Worm (Caenorhabditis elegans) whole organism, L2 larva: Measurements from ENCODE around the gene R11F4.1.
"Not testable (repeated sequence)": the region's sequence is repeated elsewhere in the genome, so short reads cannot be mapped to it uniquely, and the experiment has no call there.

Experiments
- C34F6.9 ChIP-seq: fragments of 150-350 bp; optimal IDR thresholded peaks from 2 replicates; lab custom pipeline; 2014; ENCODE audit warnings: missing biosample characterization, missing genetic modification characterization
- F13H6.1 ChIP-seq: sonication (generic microtip); optimal IDR thresholded peaks from 2 replicates; lab custom pipeline; 2016; ENCODE audit warnings: missing genetic modification characterization, missing compliant biosample characterization
- R02D3.7 ChIP-seq: fragments of 150-350 bp; optimal IDR thresholded peaks from 2 replicates; lab custom pipeline; 2014; ENCODE audit warnings: missing biosample characterization, missing genetic modification characterization
- Y55F3AM.14 ChIP-seq: fragments of 200-800 bp; sonication (Bioruptor generic); optimal IDR thresholded peaks from 2 replicates; lab custom pipeline; 2018; ENCODE audit warnings: mild to moderate bottlenecking, missing genetic modification characterization, missing compliant biosample characterization
- ZK546.5 ChIP-seq: sonication (generic microtip); optimal IDR thresholded peaks from 2 replicates; lab custom pipeline; 2017; ENCODE audit warnings: missing biosample characterization, missing genetic modification characterization
- alr-1 ChIP-seq: fragments of 150-350 bp; optimal IDR thresholded peaks from 2 replicates; lab custom pipeline; 2014; ENCODE audit warnings: missing biosample characterization, missing genetic modification characterization
- aly-2 ChIP-seq: fragments of 150-350 bp; optimal IDR thresholded peaks from 2 replicates; lab custom pipeline; 2014; ENCODE audit warnings: missing biosample characterization, missing genetic modification characterization
- ama-1 ChIP-seq: fragments of 150-350 bp; optimal IDR thresholded peaks from 2 replicates; lab custom pipeline; 2018; ENCODE audit warnings: inconsistent platforms
- blmp-1 ChIP-seq: sonication (generic microtip); optimal IDR thresholded peaks from 2 replicates; lab custom pipeline; 2017; ENCODE audit warnings: missing genetic modification characterization, mild to moderate bottlenecking, missing compliant biosample characterization, antibody characterized with exemption, moderate library complexity; ENCODE audit not compliant: insufficient read depth
- ceh-82 ChIP-seq: fragments of 150-350 bp; optimal IDR thresholded peaks from 2 replicates; lab custom pipeline; 2014; ENCODE audit warnings: missing biosample characterization, missing genetic modification characterization
- dmd-4 ChIP-seq: sonication (generic microtip); optimal IDR thresholded peaks from 2 replicates; lab custom pipeline; 2017; ENCODE audit warnings: missing biosample characterization, missing genetic modification characterization
- egl-27 ChIP-seq: sonication (generic microtip); optimal IDR thresholded peaks from 3 replicates; lab custom pipeline; 2017; ENCODE audit warnings: missing biosample characterization, missing genetic modification reagents, missing genetic modification characterization
- elt-1 ChIP-seq: fragments of 150-350 bp; optimal IDR thresholded peaks from 2 replicates; lab custom pipeline; 2014; ENCODE audit warnings: missing biosample characterization, missing genetic modification characterization
- elt-3 ChIP-seq: sonication (generic microtip); optimal IDR thresholded peaks from 2 replicates; lab custom pipeline; 2017; ENCODE audit warnings: missing biosample characterization, missing genetic modification characterization
- fos-1 ChIP-seq: fragments of 150-350 bp; optimal IDR thresholded peaks from 2 replicates; lab custom pipeline; 2014; ENCODE audit warnings: missing biosample characterization, missing genetic modification characterization
- lin-11 ChIP-seq: fragments of 150-350 bp; sonication (generic microtip); optimal IDR thresholded peaks from 2 replicates; lab custom pipeline; 2014; ENCODE audit warnings: missing biosample characterization, missing genetic modification characterization, inconsistent platforms, mixed read lengths
- lin-39 ChIP-seq: fragments of 150-350 bp; optimal IDR thresholded peaks from 2 replicates; lab custom pipeline; 2014; ENCODE audit warnings: missing biosample characterization, missing genetic modification reagents, missing genetic modification characterization
- lsy-2 ChIP-seq, 2 experiments: fragments of 150-350 bp in 1 of 2; sonication (generic microtip) in 1 of 2; optimal IDR thresholded peaks; 2 replicates each; lab custom pipeline; 2014 to 2017; ENCODE audit warnings: missing biosample characterization in 2 of 2, missing genetic modification characterization in 2 of 2
- mab-5 ChIP-seq: fragments of 150-350 bp; optimal IDR thresholded peaks from 2 replicates; lab custom pipeline; 2014; ENCODE audit warnings: missing biosample characterization, missing genetic modification characterization
- mdl-1 ChIP-seq, 2 experiments: fragments of 150-350 bp in 1 of 2; sonication (generic microtip) in 1 of 2; optimal IDR thresholded peaks; 2 replicates each; lab custom pipeline; 2017; ENCODE audit warnings: missing biosample characterization in 2 of 2, missing genetic modification characterization in 2 of 2
- nhr-10 ChIP-seq: sonication (generic microtip); optimal IDR thresholded peaks from 2 replicates; lab custom pipeline; 2017; ENCODE audit warnings: missing biosample characterization, missing genetic modification characterization
- nhr-11 ChIP-seq: fragments of 150-350 bp; optimal IDR thresholded peaks from 2 replicates; lab custom pipeline; 2014; ENCODE audit warnings: missing biosample characterization, missing genetic modification characterization
- nhr-21 ChIP-seq: fragments of 150-350 bp; optimal IDR thresholded peaks from 2 replicates; lab custom pipeline; 2014; ENCODE audit warnings: missing biosample characterization, missing genetic modification characterization
- nhr-23 ChIP-seq: fragments of 150-350 bp; optimal IDR thresholded peaks from 2 replicates; lab custom pipeline; 2014; ENCODE audit warnings: missing biosample characterization, missing genetic modification reagents, missing genetic modification characterization
- nhr-237 ChIP-seq: fragments of 150-350 bp; optimal IDR thresholded peaks from 2 replicates; lab custom pipeline; 2014; ENCODE audit warnings: missing biosample characterization, missing genetic modification characterization
- nhr-25 ChIP-seq: fragments of 150-350 bp; sonication (generic microtip); optimal IDR thresholded peaks from 3 replicates; lab custom pipeline; 2014; ENCODE audit warnings: missing biosample characterization, missing genetic modification characterization
- nhr-6 ChIP-seq: fragments of 150-350 bp; optimal IDR thresholded peaks from 2 replicates; lab custom pipeline; 2014; ENCODE audit warnings: missing biosample characterization, missing genetic modification characterization
- nhr-77 ChIP-seq: fragments of 150-350 bp; optimal IDR thresholded peaks from 2 replicates; lab custom pipeline; 2014; ENCODE audit warnings: missing biosample characterization, missing genetic modification characterization
- peb-1 ChIP-seq: fragments of 150-350 bp; optimal IDR thresholded peaks from 2 replicates; lab custom pipeline; 2014; ENCODE audit warnings: missing biosample characterization, missing genetic modification characterization
- sem-4 ChIP-seq: fragments of 150-350 bp; optimal IDR thresholded peaks from 2 replicates; lab custom pipeline; 2014; ENCODE audit warnings: missing biosample characterization, missing genetic modification reagents, missing genetic modification characterization
- skn-1 ChIP-seq: sonication (generic microtip); optimal IDR thresholded peaks from 2 replicates; lab custom pipeline; 2017; ENCODE audit warnings: missing biosample characterization, missing genetic modification characterization
- sma-3 ChIP-seq: sonication (generic microtip); optimal IDR thresholded peaks from 2 replicates; lab custom pipeline; 2016; ENCODE audit warnings: missing genetic modification reagents, missing genetic modification characterization, missing compliant biosample characterization
- sma-9 ChIP-seq, 2 experiments: fragments of 150-350 bp in 1 of 2; sonication (generic microtip) in 1 of 2; optimal IDR thresholded peaks; 2 replicates each; lab custom pipeline; 2014 to 2016; ENCODE audit warnings: missing genetic modification characterization in 2 of 2, mild to moderate bottlenecking in 1 of 2, missing biosample characterization in 1 of 2, missing compliant biosample characterization in 1 of 2, missing genetic modification reagents in 1 of 2, moderate library complexity in 1 of 2
- snpc-4 ChIP-seq: fragments of 150-350 bp; optimal IDR thresholded peaks from 2 replicates; lab custom pipeline; 2014; ENCODE audit warnings: missing biosample characterization, missing genetic modification characterization
- unc-39 ChIP-seq: fragments of 150-350 bp; optimal IDR thresholded peaks from 2 replicates; lab custom pipeline; 2014; ENCODE audit warnings: missing biosample characterization, missing genetic modification characterization
- zag-1 ChIP-seq: fragments of 150-350 bp; optimal IDR thresholded peaks from 2 replicates; lab custom pipeline; 2014; ENCODE audit warnings: missing biosample characterization, missing genetic modification characterization
- ztf-1 ChIP-seq: fragments of 200-800 bp; sonication (Bioruptor generic); conservative IDR thresholded peaks from 2 replicates; pipeline ENCODE4 v1.3.6; 2022; ENCODE audit warnings: missing genetic modification characterization, missing compliant biosample characterization

The R11F4.1 gene

DNA sequence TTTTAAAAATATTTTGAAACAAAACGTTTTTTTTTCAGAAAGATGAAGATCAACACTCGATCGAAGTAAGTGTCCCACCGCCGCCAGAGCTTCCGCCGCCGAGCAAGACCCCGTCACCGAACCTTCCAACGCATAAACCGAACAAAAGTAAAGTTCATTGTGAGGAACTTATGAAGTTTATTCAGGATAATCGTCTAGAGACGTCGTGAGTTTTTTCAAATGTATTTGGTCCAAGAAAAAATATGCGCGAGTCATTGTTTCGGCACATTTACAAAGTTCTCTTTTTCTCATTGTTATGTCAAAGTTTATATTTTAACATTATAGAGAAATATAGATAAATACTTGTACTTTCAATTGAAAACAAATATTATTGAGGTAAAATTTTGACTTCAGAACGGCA, 33.5 kb downstream of the R11F4.1 start:
- TF ChIP-seq lsy-2 (tag; optimal IDR thresholded peaks at IDR 0.05; lab: Kevin White, UChicago): no peak
- TF ChIP-seq nhr-10 (tag; lab: Kevin White, UChicago): no peak
- TF ChIP-seq unc-39 (tag; lab: Kevin White, UChicago): no peak
- TF ChIP-seq lin-11 (tag; lab: Kevin White, UChicago): no peak
- TF ChIP-seq peb-1 (tag; lab: Kevin White, UChicago): no peak
- TF ChIP-seq ztf-1 (GFP tag; lab: Robert Waterston, UW): no peak
- TF ChIP-seq ama-1 (lab: Kevin White, UChicago): no peak
- no peak for TF ChIP-seq Y55F3AM.14
- TF ChIP-seq zag-1 (tag; lab: Kevin White, UChicago): no peak
- no peak for TF ChIP-seq C34F6.9 (tag; lab: Kevin White, UChicago)
- no peak for TF ChIP-seq nhr-25 (tag; lab: Kevin White, UChicago)
- TF ChIP-seq mab-5 (tag; lab: Kevin White, UChicago): no peak
- no peak for TF ChIP-seq nhr-6 (tag; lab: Kevin White, UChicago)
- TF ChIP-seq R02D3.7: no peak
- no peak for TF ChIP-seq ceh-82
- TF ChIP-seq dmd-4 (tag; lab: Kevin White, UChicago): no peak
- TF ChIP-seq ZK546.5 (tag; lab: Kevin White, UChicago): no peak
- no peak for TF ChIP-seq nhr-237

- TF ChIP-seq nhr-21 (tag; lab: Kevin White, UChicago) (no peak), ceh-82 (no peak), skn-1 (tag; lab: Kevin White, UChicago) (no peak), nhr-77 (tag; lab: Kevin White, UChicago) (no peak), lin-11 (tag; lab: Kevin White, UChicago) (no peak), elt-3 (tag; lab: Kevin White, UChicago) (no peak), sma-9 (GFP tag; optimal IDR thresholded peaks at IDR 0.05; lab: Kevin White, UChicago) (no peak), sma-9 (tag; optimal IDR thresholded peaks at IDR 0.05; lab: Kevin White, UChicago) (no peak), sma-3 (GFP tag; lab: Kevin White, UChicago) (no peak), zag-1 (tag; lab: Kevin White, UChicago) (no peak), aly-2 (tag; lab: Kevin White, UChicago) (no peak), mdl-1 (tag; optimal IDR thresholded peaks at IDR 0.05; lab: Kevin White, UChicago) (no peak), alr-1 (tag; lab: Kevin White, UChicago) (no peak), blmp-1 (no peak), lin-39 (no peak), nhr-11 (tag; lab: Kevin White, UChicago) (no peak)
- TF ChIP-seq, all 48 proteins: peak for 0
These were observed 37.7 kb downstream of the R11F4.1 start for ce11 chrII:4129450-4129849.

DNA sequence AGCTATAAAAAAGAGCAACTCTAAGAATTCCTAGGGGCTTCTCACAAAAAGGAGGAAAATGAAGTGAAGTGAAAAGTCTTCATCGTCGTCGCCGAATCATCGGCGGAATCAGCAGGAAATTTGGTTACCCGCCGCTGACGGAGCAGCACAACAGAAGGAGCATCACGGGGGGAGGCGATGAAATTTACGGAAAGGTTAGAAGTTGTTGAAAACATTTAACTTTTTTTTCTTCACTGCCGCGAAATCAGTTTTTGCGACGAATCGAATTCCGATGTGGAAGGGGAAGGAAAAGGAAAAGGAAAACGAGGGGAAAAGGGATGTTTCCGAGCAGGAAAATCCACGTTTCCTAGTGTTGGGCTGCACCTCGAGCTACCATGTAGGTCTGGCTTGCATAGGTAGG, 41.6 kb downstream of the R11F4.1 start:
- TF ChIP-seq blmp-1 (no peak), fos-1 (no peak), egl-27 (peak; percentile 3), snpc-4 (no peak), nhr-21 (tag; lab: Kevin White, UChicago) (no peak), ZK546.5 (tag; lab: Kevin White, UChicago) (no peak), F13H6.1 (tag; lab: Kevin White, UChicago) (peak; percentile 19), sma-9 (GFP tag; optimal IDR thresholded peaks at IDR 0.05; lab: Kevin White, UChicago) (peak; percentile 32), sma-9 (tag; optimal IDR thresholded peaks at IDR 0.05; lab: Kevin White, UChicago) (no peak), nhr-23 (no peak), lin-39 (no peak)

DNA sequence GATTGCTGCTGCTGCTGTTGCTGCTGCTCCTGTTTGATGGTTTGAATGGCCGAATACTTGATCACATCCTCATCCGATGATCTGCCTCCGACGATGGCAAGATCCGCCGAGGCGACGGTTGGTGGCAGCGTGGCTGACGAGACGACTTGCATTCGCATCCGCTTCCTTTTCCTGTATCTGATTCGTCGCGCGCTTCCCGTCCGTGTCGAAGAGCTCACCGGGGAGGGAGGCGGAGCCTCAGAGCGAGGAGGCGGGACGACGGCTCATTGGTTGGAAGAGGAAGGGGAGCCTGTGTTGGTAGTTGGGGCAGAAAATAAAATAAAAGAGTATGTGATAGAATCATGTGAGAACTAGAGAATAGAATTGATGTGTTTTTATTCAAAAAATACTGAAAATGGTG, 43.0 kb downstream of the R11F4.1 start:
- TF ChIP-seq F13H6.1 (tag; lab: Kevin White, UChicago) (peak; percentile 5), sem-4 (peak; percentile 9), C34F6.9 (tag; lab: Kevin White, UChicago) (no peak)

DNA sequence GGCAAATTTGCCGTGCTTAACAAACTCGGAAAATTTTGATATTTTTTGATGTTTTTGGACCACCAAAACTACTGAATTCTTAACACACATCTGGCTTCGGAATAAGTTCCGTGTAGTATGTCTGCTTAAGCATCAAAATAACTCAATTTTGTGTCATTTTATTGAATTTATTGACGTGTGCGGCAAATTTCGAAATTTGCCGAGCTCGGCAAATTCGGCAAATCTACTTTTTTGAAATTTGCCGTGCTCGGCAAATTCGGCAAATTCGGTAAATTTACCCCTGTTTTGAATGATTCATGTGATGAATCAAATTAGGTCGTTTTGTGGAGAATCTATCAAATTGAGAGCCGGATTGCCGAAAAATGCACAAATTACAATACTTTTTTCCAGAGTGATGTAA, 43.5 kb downstream of the R11F4.1 start, which contains the start of gene ast-1:
Gene ast-1, minus strand, starts transcription at position 101 of the 400 bp plus-strand sequence.
- not testable (repeated sequence) for TF ChIP-seq elt-1 (tag; lab: Kevin White, UChicago); sem-4; zag-1 (tag; lab: Kevin White, UChicago)
